Worm (Caenorhabditis elegans): Measurements from ENCODE around the gene B0034.5.

B0034.5 gene

ce11 chrII:5928502-5928901, 46.3 kb downstream of the B0034.5 start, which contains the start of gene egl-44:
Gene egl-44 (plus strand): TSS chrII:5928802.
- TF ChIP-seq nhr-12 (tag; optimal IDR thresholded peaks at IDR 0.05) (no peak), peb-1 (tag; optimal IDR thresholded peaks at IDR 0.05) (no peak), mdl-1 (tag; optimal IDR thresholded peaks at IDR 0.05) (no peak), blmp-1 (tag; optimal IDR thresholded peaks at IDR 0.05; ENCODE audit: insufficient read depth) (no peak), ztf-11 (tag; optimal IDR thresholded peaks at IDR 0.05) (no peak), nhr-129 (tag; optimal IDR thresholded peaks at IDR 0.05) (no peak), sma-9 (GFP tag; optimal IDR thresholded peaks at IDR 0.05) (no peak), sma-9 (tag; optimal IDR thresholded peaks at IDR 0.05) (no peak), unc-62 (GFP tag; optimal IDR thresholded peaks at IDR 0.05) (no peak), nhr-11 (tag; optimal IDR thresholded peaks at IDR 0.05) (no peak), gmeb-1 (tag; optimal IDR thresholded peaks at IDR 0.05) (no peak), nhr-237 (tag; optimal IDR thresholded peaks at IDR 0.05) (no peak), snpc-4 (tag; optimal IDR thresholded peaks at IDR 0.05) (no peak)

All from whole organism, L2 larva.